Worm (Caenorhabditis elegans) whole organism, L2 larva: ENCODE data around the gene C36C5.15.

Experiments
- C34F6.9 ChIP-seq: fragments of 150-350 bp; optimal IDR thresholded peaks from 2 replicates; lab custom pipeline; 2014; ENCODE audit warnings: missing biosample characterization, missing genetic modification characterization
- F13H6.1 ChIP-seq: sonication (generic microtip); optimal IDR thresholded peaks from 2 replicates; lab custom pipeline; 2016; ENCODE audit warnings: missing genetic modification characterization, missing compliant biosample characterization
- R02D3.7 ChIP-seq: fragments of 150-350 bp; optimal IDR thresholded peaks from 2 replicates; lab custom pipeline; 2014; ENCODE audit warnings: missing biosample characterization, missing genetic modification characterization
- Y55F3AM.14 ChIP-seq: fragments of 200-800 bp; sonication (Bioruptor generic); optimal IDR thresholded peaks from 2 replicates; lab custom pipeline; 2018; ENCODE audit warnings: mild to moderate bottlenecking, missing genetic modification characterization, missing compliant biosample characterization
- ZK546.5 ChIP-seq: sonication (generic microtip); optimal IDR thresholded peaks from 2 replicates; lab custom pipeline; 2017; ENCODE audit warnings: missing biosample characterization, missing genetic modification characterization
- alr-1 ChIP-seq: fragments of 150-350 bp; optimal IDR thresholded peaks from 2 replicates; lab custom pipeline; 2014; ENCODE audit warnings: missing biosample characterization, missing genetic modification characterization
- aly-2 ChIP-seq: fragments of 150-350 bp; optimal IDR thresholded peaks from 2 replicates; lab custom pipeline; 2014; ENCODE audit warnings: missing biosample characterization, missing genetic modification characterization
- blmp-1 ChIP-seq: sonication (generic microtip); optimal IDR thresholded peaks from 2 replicates; lab custom pipeline; 2017; ENCODE audit warnings: missing genetic modification characterization, mild to moderate bottlenecking, missing compliant biosample characterization, antibody characterized with exemption, moderate library complexity; ENCODE audit not compliant: insufficient read depth
- ceh-82 ChIP-seq: fragments of 150-350 bp; optimal IDR thresholded peaks from 2 replicates; lab custom pipeline; 2014; ENCODE audit warnings: missing biosample characterization, missing genetic modification characterization
- crh-2 ChIP-seq: sonication (generic microtip); optimal IDR thresholded peaks from 2 replicates; lab custom pipeline; 2017; ENCODE audit warnings: missing biosample characterization, missing genetic modification characterization
- dmd-4 ChIP-seq: sonication (generic microtip); optimal IDR thresholded peaks from 2 replicates; lab custom pipeline; 2017; ENCODE audit warnings: missing biosample characterization, missing genetic modification characterization
- egl-27 ChIP-seq: sonication (generic microtip); optimal IDR thresholded peaks from 3 replicates; lab custom pipeline; 2017; ENCODE audit warnings: missing biosample characterization, missing genetic modification reagents, missing genetic modification characterization
- fos-1 ChIP-seq: fragments of 150-350 bp; optimal IDR thresholded peaks from 2 replicates; lab custom pipeline; 2014; ENCODE audit warnings: missing biosample characterization, missing genetic modification characterization
- gmeb-1 ChIP-seq: fragments of 150-350 bp; optimal IDR thresholded peaks from 2 replicates; lab custom pipeline; 2014; ENCODE audit warnings: missing biosample characterization, missing genetic modification characterization
- lin-11 ChIP-seq: fragments of 150-350 bp; sonication (generic microtip); optimal IDR thresholded peaks from 2 replicates; lab custom pipeline; 2014; ENCODE audit warnings: missing biosample characterization, missing genetic modification characterization, inconsistent platforms, mixed read lengths
- lin-13 ChIP-seq: fragments of 150-350 bp; optimal IDR thresholded peaks from 2 replicates; lab custom pipeline; 2014; ENCODE audit warnings: missing biosample characterization, missing genetic modification reagents, missing genetic modification characterization
- lin-39 ChIP-seq: fragments of 150-350 bp; optimal IDR thresholded peaks from 2 replicates; lab custom pipeline; 2014; ENCODE audit warnings: missing biosample characterization, missing genetic modification reagents, missing genetic modification characterization
- mab-5 ChIP-seq: fragments of 150-350 bp; optimal IDR thresholded peaks from 2 replicates; lab custom pipeline; 2014; ENCODE audit warnings: missing biosample characterization, missing genetic modification characterization
- nhr-10 ChIP-seq: sonication (generic microtip); optimal IDR thresholded peaks from 2 replicates; lab custom pipeline; 2017; ENCODE audit warnings: missing biosample characterization, missing genetic modification characterization
- nhr-11 ChIP-seq: fragments of 150-350 bp; optimal IDR thresholded peaks from 2 replicates; lab custom pipeline; 2014; ENCODE audit warnings: missing biosample characterization, missing genetic modification characterization
- nhr-21 ChIP-seq: fragments of 150-350 bp; optimal IDR thresholded peaks from 2 replicates; lab custom pipeline; 2014; ENCODE audit warnings: missing biosample characterization, missing genetic modification characterization
- nhr-23 ChIP-seq: fragments of 150-350 bp; optimal IDR thresholded peaks from 2 replicates; lab custom pipeline; 2014; ENCODE audit warnings: missing biosample characterization, missing genetic modification reagents, missing genetic modification characterization
- nhr-25 ChIP-seq: fragments of 150-350 bp; sonication (generic microtip); optimal IDR thresholded peaks from 3 replicates; lab custom pipeline; 2014; ENCODE audit warnings: missing biosample characterization, missing genetic modification characterization
- nhr-6 ChIP-seq: fragments of 150-350 bp; optimal IDR thresholded peaks from 2 replicates; lab custom pipeline; 2014; ENCODE audit warnings: missing biosample characterization, missing genetic modification characterization
- sem-4 ChIP-seq: fragments of 150-350 bp; optimal IDR thresholded peaks from 2 replicates; lab custom pipeline; 2014; ENCODE audit warnings: missing biosample characterization, missing genetic modification reagents, missing genetic modification characterization
- skn-1 ChIP-seq: sonication (generic microtip); optimal IDR thresholded peaks from 2 replicates; lab custom pipeline; 2017; ENCODE audit warnings: missing biosample characterization, missing genetic modification characterization
- sma-3 ChIP-seq: sonication (generic microtip); optimal IDR thresholded peaks from 2 replicates; lab custom pipeline; 2016; ENCODE audit warnings: missing genetic modification reagents, missing genetic modification characterization, missing compliant biosample characterization
- sma-9 ChIP-seq, 2 experiments: fragments of 150-350 bp in 1 of 2; sonication (generic microtip) in 1 of 2; optimal IDR thresholded peaks; 2 replicates each; lab custom pipeline; 2014 to 2016; ENCODE audit warnings: missing genetic modification characterization in 2 of 2, mild to moderate bottlenecking in 1 of 2, missing biosample characterization in 1 of 2, missing compliant biosample characterization in 1 of 2, missing genetic modification reagents in 1 of 2, moderate library complexity in 1 of 2
- snpc-4 ChIP-seq: fragments of 150-350 bp; optimal IDR thresholded peaks from 2 replicates; lab custom pipeline; 2014; ENCODE audit warnings: missing biosample characterization, missing genetic modification characterization
- unc-39 ChIP-seq: fragments of 150-350 bp; optimal IDR thresholded peaks from 2 replicates; lab custom pipeline; 2014; ENCODE audit warnings: missing biosample characterization, missing genetic modification characterization
- unc-55 ChIP-seq: fragments of 150-350 bp; sonication (generic microtip); optimal IDR thresholded peaks from 3 replicates; lab custom pipeline; 2014; ENCODE audit warnings: missing biosample characterization, missing genetic modification reagents, missing genetic modification characterization
- unc-62 ChIP-seq: fragments of 150-350 bp; optimal IDR thresholded peaks from 2 replicates; lab custom pipeline; 2014; ENCODE audit warnings: missing biosample characterization, missing genetic modification reagents, missing genetic modification characterization
- zag-1 ChIP-seq: fragments of 150-350 bp; optimal IDR thresholded peaks from 2 replicates; lab custom pipeline; 2014; ENCODE audit warnings: missing biosample characterization, missing genetic modification characterization
- ztf-1 ChIP-seq: fragments of 200-800 bp; sonication (Bioruptor generic); conservative IDR thresholded peaks from 2 replicates; pipeline ENCODE4 v1.3.6; 2022; ENCODE audit warnings: missing genetic modification characterization, missing compliant biosample characterization
- ztf-11 ChIP-seq: sonication (generic microtip); optimal IDR thresholded peaks from 2 replicates; lab custom pipeline; 2017; ENCODE audit warnings: missing biosample characterization, missing genetic modification characterization

C36C5.15 gene

ce11 chrV:3141190-3141589, 27.4 kb downstream of the C36C5.15 start, which contains the start of gene srab-9:
Gene srab-9, minus strand, starts transcription at chrV:3141290.
- TF ChIP-seq sma-3 (GFP tag; lab: Kevin White, UChicago): no peak
- no peak for TF ChIP-seq lin-13 (GFP tag; lab: Kevin White, UChicago)
- TF ChIP-seq, all 48 proteins: peak for 0

- TF ChIP-seq zag-1 (tag; lab: Kevin White, UChicago) (no peak), lin-11 (tag; lab: Kevin White, UChicago) (no peak), ztf-1 (GFP tag; lab: Robert Waterston, UW) (no peak), egl-27 (no peak), unc-62 (GFP tag; lab: Kevin White, UChicago) (no peak), blmp-1 (no peak), ceh-82 (tag; lab: Kevin White, UChicago) (no peak), lin-39 (tag; lab: Kevin White, UChicago) (no peak), nhr-11 (no peak), fos-1 (tag; lab: Kevin White, UChicago) (no peak), sma-9 (GFP tag; optimal IDR thresholded peaks at IDR 0.05; lab: Kevin White, UChicago) (no peak), sma-9 (tag; optimal IDR thresholded peaks at IDR 0.05; lab: Kevin White, UChicago) (no peak), aly-2 (no peak), lin-13 (GFP tag; lab: Kevin White, UChicago) (no peak), nhr-6 (tag; lab: Kevin White, UChicago) (no peak), F13H6.1 (tag; lab: Kevin White, UChicago) (no peak), alr-1 (tag; lab: Kevin White, UChicago) (no peak), ztf-11 (tag; lab: Kevin White, UChicago) (no peak)
Observed at ce11 chrV:3138488-3138887, 30.1 kb downstream of the C36C5.15 start, which contains the start of the genes irld-3 and F02C9.1. Gene irld-3, minus strand, starts transcription at chrV:3138588. Gene F02C9.1, plus strand, starts transcription at chrV:3138703.

- TF ChIP-seq mab-5 (tag; lab: Kevin White, UChicago) (no peak), nhr-25 (tag; lab: Kevin White, UChicago) (no peak), egl-27 (no peak), snpc-4 (tag; lab: Kevin White, UChicago) (no peak), sma-9 (GFP tag; optimal IDR thresholded peaks at IDR 0.05; lab: Kevin White, UChicago) (no peak), sma-9 (tag; optimal IDR thresholded peaks at IDR 0.05; lab: Kevin White, UChicago) (no peak)
Observed at ce11 chrV:3133293-3133755, 35.2 kb downstream of the C36C5.15 start, which contains the start of gene F02C9.2. Gene F02C9.2, plus strand, starts transcription at chrV:3133705.

DNA sequence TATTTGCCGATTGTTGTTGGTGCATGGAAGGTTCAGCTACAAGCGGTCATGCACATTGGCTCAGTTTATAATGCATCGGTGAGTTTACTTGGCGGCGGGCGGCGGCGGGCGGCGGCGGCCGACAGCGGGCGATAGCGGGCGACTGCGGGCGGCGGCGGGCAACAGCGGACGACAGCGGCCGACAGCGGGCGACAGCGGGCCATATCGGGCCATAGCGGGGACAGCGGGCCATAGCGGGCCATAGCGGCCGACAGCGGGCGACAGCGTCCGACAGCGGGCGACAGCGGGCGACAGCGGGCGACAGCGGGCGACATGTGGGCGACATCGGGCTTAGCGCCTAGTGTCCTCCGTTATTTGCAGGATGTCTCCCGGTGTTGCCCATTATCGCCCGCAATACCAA, 36.4 kb downstream of the C36C5.15 start:
- no peak for TF ChIP-seq nhr-21 (tag; lab: Kevin White, UChicago)
- TF ChIP-seq unc-62 (GFP tag; lab: Kevin White, UChicago): no peak
- no peak for TF ChIP-seq ZK546.5 (tag; lab: Kevin White, UChicago)
- TF ChIP-seq nhr-25 (tag; lab: Kevin White, UChicago): no peak
- TF ChIP-seq crh-2 (tag; lab: Kevin White, UChicago): no peak
- no peak for TF ChIP-seq fos-1 (tag; lab: Kevin White, UChicago)
- no peak for TF ChIP-seq skn-1
- no peak for TF ChIP-seq unc-55 (GFP tag; lab: Kevin White, UChicago)
- no peak for TF ChIP-seq zag-1 (tag; lab: Kevin White, UChicago)
- no peak for TF ChIP-seq Y55F3AM.14 (GFP tag; lab: Kevin White, UChicago)
- no peak for TF ChIP-seq nhr-23
- no peak for TF ChIP-seq R02D3.7 (tag; lab: Kevin White, UChicago)
- no peak for TF ChIP-seq C34F6.9 (tag; lab: Kevin White, UChicago)
- TF ChIP-seq sem-4 (tag; lab: Kevin White, UChicago): no peak
- TF ChIP-seq, all 48 proteins: peak for 0

DNA sequence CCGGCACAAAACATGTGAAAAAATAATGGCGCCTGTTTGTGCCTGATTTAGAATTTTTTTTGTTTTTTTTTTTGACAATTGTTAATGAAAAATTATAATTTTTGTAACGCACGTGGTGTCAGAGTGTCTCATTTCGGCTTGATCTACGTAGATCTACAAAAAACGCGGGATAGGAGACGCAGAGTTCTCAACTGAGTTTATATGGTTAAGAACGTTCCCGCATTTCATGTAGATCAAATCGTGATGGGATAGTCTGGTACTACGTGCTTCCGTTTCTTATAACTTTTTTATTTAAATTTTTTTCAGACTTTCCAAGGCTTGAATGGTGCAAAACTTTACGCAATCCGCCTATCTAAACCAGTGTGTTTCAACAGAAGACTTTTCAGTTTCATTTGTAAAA, 39.7 kb downstream of the C36C5.15 start, which contains the start of gene tat-6:
Gene tat-6 (plus strand): TSS at position 301 of the 400 bp plus-strand sequence.
- TF ChIP-seq dmd-4 (tag; lab: Kevin White, UChicago): no peak
- no peak for TF ChIP-seq nhr-10
- TF ChIP-seq unc-39 (tag; lab: Kevin White, UChicago): no peak
- TF ChIP-seq lin-13 (GFP tag; lab: Kevin White, UChicago): no peak
- TF ChIP-seq gmeb-1: no peak
- no peak for TF ChIP-seq nhr-21 (tag; lab: Kevin White, UChicago)
